Fruit fly (Drosophila melanogaster) whole organism: ENCODE measurements around the gene CG15468.
A peak's percentile ranks its signal among the peaks of the same experiment; 100 is the strongest.

Experiments
- CG8478 ChIP-seq: fragments of >200 bp; optimal IDR thresholded peaks from 2 replicates; lab custom pipeline; 2018; ENCODE audit warnings: inconsistent platforms
- Dll ChIP-seq: fragments of >200 bp; optimal IDR thresholded peaks from 2 replicates; lab custom pipeline; 2017
- EcR ChIP-seq, 2 experiments: fragments of >200 bp; optimal IDR thresholded peaks; 2 replicates each; lab custom pipeline; 2017; ENCODE audit warnings: missing biosample characterization in 2 of 2, missing genetic modification characterization in 2 of 2, missing genetic modification reagents in 2 of 2
- pan ChIP-seq: fragments of >200 bp; optimal IDR thresholded peaks from 2 replicates; lab custom pipeline; 2017
- psq ChIP-seq: fragments of >200 bp; optimal IDR thresholded peaks from 2 replicates; lab custom pipeline; 2017
- usp ChIP-seq: fragments of >200 bp; optimal IDR thresholded peaks from 2 replicates; lab custom pipeline; 2017; ENCODE audit warnings: missing biosample characterization, missing genetic modification characterization, mixed read lengths

CG15468 gene

dm6 chrX:4955788-4956442 lies 5.0 kb downstream of the CG15468 start:
- TF ChIP-seq psq (lab: Kevin White, UChicago) (no peak), EcR (GFP tag; optimal IDR thresholded peaks at IDR 0.05; lab: Kevin White, UChicago) (no peak), Dll (lab: Kevin White, UChicago) (no peak), CG8478 (lab: Kevin White, UChicago) (no peak)

- TF ChIP-seq usp (GFP tag; lab: Kevin White, UChicago): no peak
- TF ChIP-seq CG8478 (lab: Kevin White, UChicago): no peak
- no peak for TF ChIP-seq EcR (GFP tag; optimal IDR thresholded peaks at IDR 0.05; lab: Kevin White, UChicago)
- TF ChIP-seq psq (lab: Kevin White, UChicago): no peak
- no peak for TF ChIP-seq Dll (lab: Kevin White, UChicago)
- no peak for TF ChIP-seq pan (lab: Kevin White, UChicago)
These were observed 17.4 kb downstream of the CG15468 start for dm6 chrX:4943505-4943904.

- TF ChIP-seq EcR (GFP tag; optimal IDR thresholded peaks at IDR 0.05; lab: Kevin White, UChicago): no peak
- no peak for TF ChIP-seq CG8478 (lab: Kevin White, UChicago)
- no peak for TF ChIP-seq pan (lab: Kevin White, UChicago)
- no peak for TF ChIP-seq psq (lab: Kevin White, UChicago)
- no peak for TF ChIP-seq usp (GFP tag; lab: Kevin White, UChicago)
- no peak for TF ChIP-seq Dll (lab: Kevin White, UChicago)
These were observed 19.4 kb downstream of the CG15468 start for dm6 chrX:4941512-4941911.

dm6 chrX:4940527-4940926 lies 20.4 kb downstream of the CG15468 start:
- TF ChIP-seq EcR (GFP tag; optimal IDR thresholded peaks at IDR 0.05; lab: Kevin White, UChicago) (no peak), CG8478 (lab: Kevin White, UChicago) (no peak), psq (lab: Kevin White, UChicago) (no peak), pan (lab: Kevin White, UChicago) (no peak), usp (GFP tag; lab: Kevin White, UChicago) (no peak), Dll (lab: Kevin White, UChicago) (no peak)

- TF ChIP-seq psq (lab: Kevin White, UChicago) (no peak), CG8478 (lab: Kevin White, UChicago) (no peak), EcR (GFP tag; optimal IDR thresholded peaks at IDR 0.05; lab: Kevin White, UChicago) (no peak), Dll (lab: Kevin White, UChicago) (no peak), pan (lab: Kevin White, UChicago) (no peak), usp (GFP tag; lab: Kevin White, UChicago) (no peak)
These were observed 21.0 kb downstream of the CG15468 start for dm6 chrX:4939788-4940441.

dm6 chrX:4938986-4939385 lies 21.9 kb downstream of the CG15468 start, which contains the start of gene Ptp4E:
Gene Ptp4E (plus strand): TSS chrX:4939128.
- TF ChIP-seq pan (lab: Kevin White, UChicago): no peak
- no peak for TF ChIP-seq Dll (lab: Kevin White, UChicago)
- no peak for TF ChIP-seq psq (lab: Kevin White, UChicago)
- no peak for TF ChIP-seq EcR (GFP tag; optimal IDR thresholded peaks at IDR 0.05; lab: Kevin White, UChicago)
- no peak for TF ChIP-seq CG8478 (lab: Kevin White, UChicago)
- TF ChIP-seq usp (GFP tag; lab: Kevin White, UChicago): no peak

- TF ChIP-seq Dll (lab: Kevin White, UChicago): no peak
- no peak for TF ChIP-seq pan (lab: Kevin White, UChicago)
- no peak for TF ChIP-seq CG8478 (lab: Kevin White, UChicago)
- TF ChIP-seq psq (lab: Kevin White, UChicago): no peak
- no peak for TF ChIP-seq EcR (GFP tag; optimal IDR thresholded peaks at IDR 0.05; lab: Kevin White, UChicago)
- TF ChIP-seq usp (GFP tag; lab: Kevin White, UChicago): no peak
These were observed 22.9 kb downstream of the CG15468 start, which contains the start of gene CG44774 for dm6 chrX:4938072-4938336. Gene CG44774 (minus strand): TSS chrX:4938105.

- TF ChIP-seq Dll (lab: Kevin White, UChicago) (no peak), EcR (GFP tag; optimal IDR thresholded peaks at IDR 0.05; lab: Kevin White, UChicago) (no peak), CG8478 (lab: Kevin White, UChicago) (no peak), pan (lab: Kevin White, UChicago) (no peak), psq (lab: Kevin White, UChicago) (no peak)
These were observed 23.5 kb downstream of the CG15468 start for dm6 chrX:4937222-4938071.

- TF ChIP-seq Dll (lab: Kevin White, UChicago) (no peak), usp (GFP tag; lab: Kevin White, UChicago) (no peak), psq (lab: Kevin White, UChicago) (peak; percentile 64), pan (lab: Kevin White, UChicago) (no peak), EcR (GFP tag; optimal IDR thresholded peaks at IDR 0.05; lab: Kevin White, UChicago) (no peak)
These were observed 24.7 kb downstream of the CG15468 start for dm6 chrX:4935979-4936843.

dm6 chrX:4931048-4931447 lies 29.9 kb downstream of the CG15468 start:
- TF ChIP-seq psq (lab: Kevin White, UChicago) (no peak), Dll (lab: Kevin White, UChicago) (no peak), pan (lab: Kevin White, UChicago) (no peak), CG8478 (lab: Kevin White, UChicago) (no peak), usp (GFP tag; lab: Kevin White, UChicago) (no peak), EcR (GFP tag; optimal IDR thresholded peaks at IDR 0.05; lab: Kevin White, UChicago) (no peak)
